Worm (Caenorhabditis elegans): ENCODE results near the gene Y66C5A.1.

The Y66C5A.1 gene

DNA sequence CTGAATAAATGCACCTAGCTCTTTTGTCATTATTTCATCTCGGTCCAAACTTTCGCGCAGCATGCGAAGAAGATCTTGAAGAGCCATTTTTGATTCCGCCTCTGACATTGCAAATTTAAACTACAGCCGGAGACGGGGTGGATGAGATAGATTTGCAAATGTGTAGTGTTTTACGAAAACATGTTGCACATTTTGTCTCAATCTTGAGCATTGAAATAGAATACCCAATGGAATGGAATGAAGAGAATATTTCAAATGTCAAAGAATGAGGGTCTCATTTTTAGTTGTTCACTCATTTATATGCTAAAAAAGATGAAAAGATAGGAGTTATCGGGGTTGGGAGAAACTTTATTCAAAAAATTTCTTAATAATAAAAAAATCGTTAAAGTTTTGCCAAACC lies at the start of gene Y66C5A.1:
Gene Y66C5A.1, minus strand, starts transcription at position 101 of the 400 bp plus-strand sequence.
- TF ChIP-seq nhr-6 (tag; optimal IDR thresholded peaks at IDR 0.05), result no peak
- TF ChIP-seq elt-1 (tag; optimal IDR thresholded peaks at IDR 0.05), result no peak
- no peak for TF ChIP-seq sem-4 (tag; optimal IDR thresholded peaks at IDR 0.05)
- TF ChIP-seq lsy-2 (tag; optimal IDR thresholded peaks at IDR 0.05), result no peak
- TF ChIP-seq skn-1 (tag; optimal IDR thresholded peaks at IDR 0.05), result no peak
- TF ChIP-seq nhr-11 (tag; optimal IDR thresholded peaks at IDR 0.05), result no peak
- TF ChIP-seq Y55F3AM.14 (GFP tag; optimal IDR thresholded peaks at IDR 0.05), result no peak
- TF ChIP-seq F13H6.1 (tag; optimal IDR thresholded peaks at IDR 0.05), result no peak
- TF ChIP-seq nhr-77 (tag; optimal IDR thresholded peaks at IDR 0.05), result no peak
- no peak for TF ChIP-seq nhr-23 (tag; optimal IDR thresholded peaks at IDR 0.05)
- TF ChIP-seq nhr-21 (tag; optimal IDR thresholded peaks at IDR 0.05), result no peak
- no peak for TF ChIP-seq ztf-1 (GFP tag; conservative IDR thresholded peaks at IDR 0.05)
- no peak for TF ChIP-seq egl-27 (tag; optimal IDR thresholded peaks at IDR 0.05)

DNA sequence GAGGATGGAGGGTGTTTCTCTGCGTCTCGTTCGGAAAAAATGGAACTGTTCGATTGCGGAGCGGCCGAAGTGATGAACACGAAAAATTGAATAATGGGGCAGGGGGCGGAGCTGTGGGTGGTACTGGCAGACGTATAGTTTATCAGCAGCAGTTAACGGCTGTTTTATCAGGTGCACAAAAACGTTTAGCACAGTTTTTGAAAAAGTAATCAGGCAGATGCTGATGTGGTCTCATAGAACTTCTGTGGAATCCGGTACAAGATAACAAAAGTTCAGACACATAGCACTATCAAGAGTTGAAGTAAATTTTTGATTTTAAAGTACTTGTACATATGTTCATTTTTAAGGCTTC lies 49.2 kb upstream of the Y66C5A.1 start:
- TF ChIP-seq sma-9 (GFP tag; optimal IDR thresholded peaks at IDR 0.05) (peak; percentile 60), sma-9 (tag; optimal IDR thresholded peaks at IDR 0.05) (no peak), Y55F3AM.14 (GFP tag; optimal IDR thresholded peaks at IDR 0.05) (peak; percentile 11), fos-1 (tag; optimal IDR thresholded peaks at IDR 0.05) (peak; percentile 13), nhr-21 (tag; optimal IDR thresholded peaks at IDR 0.05) (no peak)

DNA sequence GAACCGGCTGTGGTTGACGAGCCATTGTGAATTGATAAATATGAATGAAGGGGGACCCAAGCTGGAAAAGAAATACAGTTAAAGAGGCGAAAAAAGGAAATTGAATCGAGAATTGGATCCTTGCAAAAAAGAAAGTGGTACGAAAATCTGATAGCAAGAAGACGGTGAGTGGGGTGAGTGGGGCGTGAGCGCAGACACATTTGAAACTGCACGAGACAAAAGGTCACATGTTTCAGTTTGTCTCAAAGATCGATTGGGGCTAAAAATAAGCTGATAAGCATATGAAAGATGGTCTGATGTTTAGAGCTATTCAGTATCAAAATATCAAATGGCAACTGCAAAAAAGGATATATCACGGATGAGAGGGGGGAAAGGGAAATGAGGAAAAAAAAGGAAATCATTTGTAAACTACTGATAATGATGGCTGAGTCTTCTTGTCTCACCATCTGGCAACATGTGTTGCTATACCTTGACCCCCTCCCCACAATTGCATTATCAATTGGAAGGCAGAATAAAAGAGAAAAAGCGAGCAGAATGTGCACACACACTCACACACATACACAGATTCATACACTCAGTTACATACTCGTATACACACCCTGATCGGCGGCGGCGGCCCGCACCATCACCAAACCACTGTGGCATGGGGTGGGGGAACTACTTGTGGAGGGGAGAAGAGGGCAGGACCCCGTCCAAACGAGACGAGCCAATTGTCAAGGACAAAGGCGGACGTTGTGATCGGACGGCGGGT lies 48.7 kb upstream of the Y66C5A.1 start, which contains the start of gene M163.1:
Gene M163.1, minus strand, starts transcription at position 25 of the 751 bp plus-strand sequence.
- peak; percentile 6 for TF ChIP-seq sma-9 (GFP tag; optimal IDR thresholded peaks at IDR 0.05)
- no peak for TF ChIP-seq sma-9 (tag; optimal IDR thresholded peaks at IDR 0.05)
- TF ChIP-seq nhr-6 (tag; optimal IDR thresholded peaks at IDR 0.05), result no peak
- peak; percentile 27 for TF ChIP-seq F13H6.1 (tag; optimal IDR thresholded peaks at IDR 0.05)
- TF ChIP-seq ztf-11 (tag; optimal IDR thresholded peaks at IDR 0.05), result no peak
- no peak for TF ChIP-seq blmp-1 (tag; optimal IDR thresholded peaks at IDR 0.05; ENCODE audit: insufficient read depth)
- TF ChIP-seq nhr-11 (tag; optimal IDR thresholded peaks at IDR 0.05), result no peak
- TF ChIP-seq ceh-16 (tag; optimal IDR thresholded peaks at IDR 0.05), result peak; percentile 71
- TF ChIP-seq nhr-25 (tag; optimal IDR thresholded peaks at IDR 0.05), result no peak
- TF ChIP-seq mbf-1 (tag; optimal IDR thresholded peaks at IDR 0.05), result no peak
- peak; percentile 39 for TF ChIP-seq fos-1 (tag; optimal IDR thresholded peaks at IDR 0.05)

DNA sequence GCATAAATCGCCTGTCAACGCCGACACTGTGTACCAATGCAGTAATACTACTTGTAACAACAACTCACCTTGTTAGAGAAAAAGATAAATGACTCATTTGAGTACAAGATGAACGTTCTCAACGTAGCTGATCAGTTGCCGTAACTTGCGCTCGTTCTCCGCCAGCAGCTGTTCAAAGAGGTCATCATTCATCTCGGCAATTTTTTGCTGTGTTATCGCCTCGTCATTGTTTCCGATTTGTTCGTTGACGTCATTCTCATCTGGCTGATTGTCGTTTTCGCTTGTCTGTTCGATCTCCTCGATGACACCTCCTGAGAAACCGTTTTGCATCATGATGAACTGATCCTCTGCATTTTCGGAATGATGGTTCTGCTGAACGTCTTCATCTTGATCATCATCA lies 48.0 kb upstream of the Y66C5A.1 start:
- TF ChIP-seq lin-13 (GFP tag; optimal IDR thresholded peaks at IDR 0.05) (no peak), nhr-25 (tag; optimal IDR thresholded peaks at IDR 0.05) (peak; percentile 33), nhr-11 (tag; optimal IDR thresholded peaks at IDR 0.05) (no peak), unc-62 (GFP tag; optimal IDR thresholded peaks at IDR 0.05) (no peak), sma-9 (GFP tag; optimal IDR thresholded peaks at IDR 0.05) (peak; percentile 90), sma-9 (tag; optimal IDR thresholded peaks at IDR 0.05) (no peak), mab-5 (tag; optimal IDR thresholded peaks at IDR 0.05) (peak; percentile 23), nhr-21 (tag; optimal IDR thresholded peaks at IDR 0.05) (peak; percentile 63), fos-1 (tag; optimal IDR thresholded peaks at IDR 0.05) (peak; percentile 20), ceh-16 (tag; optimal IDR thresholded peaks at IDR 0.05) (no peak), C34F6.9 (tag; optimal IDR thresholded peaks at IDR 0.05) (peak; percentile 10), snpc-4 (tag; optimal IDR thresholded peaks at IDR 0.05) (no peak), nhr-129 (tag; optimal IDR thresholded peaks at IDR 0.05) (peak; percentile 52), dmd-4 (tag; optimal IDR thresholded peaks at IDR 0.05) (no peak), elt-1 (tag; optimal IDR thresholded peaks at IDR 0.05) (no peak), sma-3 (GFP tag; optimal IDR thresholded peaks at IDR 0.05) (peak; percentile 63), F13H6.1 (tag; optimal IDR thresholded peaks at IDR 0.05) (peak; percentile 69), sem-4 (tag; optimal IDR thresholded peaks at IDR 0.05) (peak; percentile 75), lsy-2 (tag; optimal IDR thresholded peaks at IDR 0.05) (peak in 1 of 2 experiments; percentile 44), blmp-1 (tag; optimal IDR thresholded peaks at IDR 0.05; ENCODE audit: insufficient read depth) (peak; percentile 4), unc-55 (GFP tag; optimal IDR thresholded peaks at IDR 0.05) (no peak), nhr-237 (tag; optimal IDR thresholded peaks at IDR 0.05) (no peak)

DNA sequence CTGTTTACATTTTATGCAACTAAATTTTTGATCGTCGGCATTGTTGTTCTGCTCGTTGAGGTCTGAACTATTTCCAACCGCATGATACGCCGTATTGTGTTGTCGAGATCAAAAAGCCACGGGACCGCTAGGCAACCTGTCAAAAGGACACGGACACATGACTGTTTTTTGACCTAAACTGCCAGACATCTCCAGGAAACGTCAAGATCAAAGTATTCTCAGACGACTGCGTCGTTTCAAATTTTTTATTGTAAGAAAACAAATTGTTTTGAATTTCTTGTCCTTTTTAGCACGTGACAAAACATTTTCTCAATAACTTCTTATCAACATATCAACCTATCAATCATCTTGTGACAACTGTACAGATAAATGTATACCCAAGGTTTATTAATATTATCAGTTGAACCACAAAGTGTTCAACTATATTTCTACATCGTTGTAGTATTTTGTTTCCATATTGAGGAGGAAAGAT lies 46.8 kb upstream of the Y66C5A.1 start:
- peak; percentile 84 for TF ChIP-seq nhr-25 (tag; optimal IDR thresholded peaks at IDR 0.05)
- TF ChIP-seq nhr-12 (tag; optimal IDR thresholded peaks at IDR 0.05), result no peak
- no peak for TF ChIP-seq ztf-11 (tag; optimal IDR thresholded peaks at IDR 0.05)
- TF ChIP-seq crh-2 (tag; optimal IDR thresholded peaks at IDR 0.05), result peak; percentile 78
- TF ChIP-seq zag-1 (tag; optimal IDR thresholded peaks at IDR 0.05), result no peak
- no peak for TF ChIP-seq nhr-6 (tag; optimal IDR thresholded peaks at IDR 0.05)
- TF ChIP-seq F13H6.1 (tag; optimal IDR thresholded peaks at IDR 0.05), result peak; percentile 48
- no peak for TF ChIP-seq mbf-1 (tag; optimal IDR thresholded peaks at IDR 0.05)
- no peak for TF ChIP-seq lin-11 (tag; optimal IDR thresholded peaks at IDR 0.05)
- TF ChIP-seq skn-1 (tag; optimal IDR thresholded peaks at IDR 0.05), result no peak
- TF ChIP-seq blmp-1 (tag; optimal IDR thresholded peaks at IDR 0.05; ENCODE audit: insufficient read depth), result peak; percentile 68
- TF ChIP-seq unc-39 (tag; optimal IDR thresholded peaks at IDR 0.05), result no peak
- TF ChIP-seq ZK546.5 (tag; optimal IDR thresholded peaks at IDR 0.05), result no peak
- TF ChIP-seq gmeb-1 (tag; optimal IDR thresholded peaks at IDR 0.05), result peak; percentile 46
- TF ChIP-seq elt-3 (tag; optimal IDR thresholded peaks at IDR 0.05), result no peak
- no peak for TF ChIP-seq unc-55 (GFP tag; optimal IDR thresholded peaks at IDR 0.05)
- TF ChIP-seq ama-1 (optimal IDR thresholded peaks at IDR 0.05), result peak; percentile 20
- peak; percentile 46 for TF ChIP-seq mab-5 (tag; optimal IDR thresholded peaks at IDR 0.05)
- TF ChIP-seq sma-9 (GFP tag; optimal IDR thresholded peaks at IDR 0.05), result peak; percentile 77
- no peak for TF ChIP-seq sma-9 (tag; optimal IDR thresholded peaks at IDR 0.05)
- peak; percentile 37 for TF ChIP-seq C34F6.9 (tag; optimal IDR thresholded peaks at IDR 0.05)
- no peak for TF ChIP-seq mdl-1 (tag; optimal IDR thresholded peaks at IDR 0.05)
